Worm (Caenorhabditis elegans) whole organism, early embryonic: ENCODE results near the gene Y54B9A.1.

ENCODE experiments used
- B0310.2 ChIP-seq: sonication (generic microtip); optimal IDR thresholded peaks from 2 replicates; lab custom pipeline; 2016; ENCODE audit warnings: mild to moderate bottlenecking, missing genetic modification characterization, missing compliant biosample characterization
- aly-1 ChIP-seq: sonication (generic microtip); optimal IDR thresholded peaks from 2 replicates; lab custom pipeline; 2016; ENCODE audit warnings: missing genetic modification characterization, missing compliant biosample characterization
- ama-1 ChIP-seq: fragments of 150-350 bp; optimal IDR thresholded peaks from 2 replicates; lab custom pipeline; 2014
- ceh-36 ChIP-seq: sonication (generic microtip); optimal IDR thresholded peaks from 2 replicates; lab custom pipeline; 2016; ENCODE audit warnings: missing genetic modification characterization, inconsistent platforms, missing compliant biosample characterization
- ets-7 ChIP-seq: sonication (generic microtip); optimal IDR thresholded peaks from 2 replicates; lab custom pipeline; 2016; ENCODE audit warnings: missing genotype, missing genetic modification characterization, missing compliant biosample characterization
- flt-1 ChIP-seq: fragments of 200-800 bp; sonication (Bioruptor generic); IDR thresholded peaks from 2 replicates; pipeline ENCODE4 v1.3.6; 2022; ENCODE audit warnings: missing genetic modification characterization, missing compliant biosample characterization
- hmbx-1 ChIP-seq: sonication (generic microtip); optimal IDR thresholded peaks from 2 replicates; lab custom pipeline; 2016; ENCODE audit warnings: mild to moderate bottlenecking, missing genetic modification characterization, missing compliant biosample characterization
- hmg-4 ChIP-seq: fragments of 200-800 bp; sonication (Bioruptor generic); optimal IDR thresholded peaks from 2 replicates; lab custom pipeline; 2018; ENCODE audit warnings: mild to moderate bottlenecking, missing genetic modification characterization, missing compliant biosample characterization

- TF ChIP-seq aly-1 (tag; lab: Kevin White, UChicago) (no peak), ets-7 (tag; lab: Kevin White, UChicago) (no peak), B0310.2 (no peak), hmg-4 (GFP tag; lab: Kevin White, UChicago) (no peak), hmbx-1 (tag; lab: Kevin White, UChicago) (no peak), ceh-36 (tag; lab: Kevin White, UChicago) (no peak), ama-1 (lab: Kevin White, UChicago) (no peak), flt-1 (GFP tag; lab: Robert Waterston, UW) (no peak)
These were observed 22.7 kb downstream of the Y54B9A.1 start, which contains the start of gene F36D4.1 for ce11 chrV:9416624-9417023.
